Worm (Caenorhabditis elegans) whole organism, L3 larva: ENCODE results near the gene B0563.10.

ENCODE experiments used
- elt-1 ChIP-seq: fragments of 150-350 bp; optimal IDR thresholded peaks from 2 replicates; lab custom pipeline; 2014; ENCODE audit warnings: missing biosample characterization, missing genetic modification characterization
- elt-2 ChIP-seq: sonication (generic microtip); optimal IDR thresholded peaks from 2 replicates; lab custom pipeline; 2016; ENCODE audit warnings: missing genetic modification reagents, mild to moderate bottlenecking, missing genetic modification characterization, missing compliant biosample characterization
- fkh-2 ChIP-seq: fragments of 150-350 bp; optimal IDR thresholded peaks from 2 replicates; lab custom pipeline; 2014; ENCODE audit warnings: missing biosample characterization, missing genetic modification reagents, missing genetic modification characterization
- lin-39 ChIP-seq: fragments of 150-350 bp; optimal IDR thresholded peaks from 2 replicates; lab custom pipeline; 2018; ENCODE audit warnings: missing biosample characterization, missing genetic modification reagents, missing genetic modification characterization
- nhr-23 ChIP-seq: fragments of 150-350 bp; optimal IDR thresholded peaks from 2 replicates; lab custom pipeline; 2014; ENCODE audit warnings: missing biosample characterization, missing genetic modification reagents, missing genetic modification characterization
- pha-4 ChIP-seq: fragments of 150-350 bp; optimal IDR thresholded peaks from 2 replicates; lab custom pipeline; 2014; ENCODE audit warnings: missing biosample characterization, missing genetic modification reagents, missing genetic modification characterization
- unc-62 ChIP-seq: fragments of 150-350 bp; sonication (generic microtip); optimal IDR thresholded peaks from 4 replicates; lab custom pipeline; 2014; ENCODE audit warnings: missing biosample characterization, missing genetic modification reagents, missing genetic modification characterization
- zag-1 ChIP-seq: fragments of 150-350 bp; optimal IDR thresholded peaks from 2 replicates; lab custom pipeline; 2014; ENCODE audit warnings: missing biosample characterization, missing genetic modification characterization

ce11 chrX:9146953-9147352, 20.1 kb downstream of the B0563.10 start:
- TF ChIP-seq unc-62 (GFP tag; lab: Kevin White, UChicago) (peak; percentile 44), zag-1 (tag; lab: Kevin White, UChicago) (no peak), pha-4 (tag; lab: Kevin White, UChicago) (no peak), fkh-2 (tag; lab: Kevin White, UChicago) (no peak), lin-39 (no peak), elt-2 (tag; lab: Kevin White, UChicago) (no peak), nhr-23 (tag; lab: Kevin White, UChicago) (peak; percentile 64), elt-1 (tag; lab: Kevin White, UChicago) (no peak)
